Worm (Caenorhabditis elegans) whole organism, L3 larva: Measurements from ENCODE around the gene srd-28.

Source experiments
- ZK546.5 ChIP-seq: sonication (generic microtip); optimal IDR thresholded peaks from 2 replicates; lab custom pipeline; 2017; ENCODE audit warnings: missing biosample characterization, missing genetic modification characterization
- aly-2 ChIP-seq: fragments of 150-350 bp; optimal IDR thresholded peaks from 2 replicates; lab custom pipeline; 2014; ENCODE audit warnings: missing biosample characterization, missing genetic modification characterization
- ama-1 ChIP-seq: fragments of 150-350 bp; optimal IDR thresholded peaks from 2 replicates; lab custom pipeline; 2018
- ceh-16 ChIP-seq: sonication (generic microtip); optimal IDR thresholded peaks from 2 replicates; lab custom pipeline; 2017; ENCODE audit warnings: missing biosample characterization, missing genetic modification characterization
- ceh-28 ChIP-seq: fragments of 150-350 bp; optimal IDR thresholded peaks from 2 replicates; lab custom pipeline; 2014; ENCODE audit warnings: missing biosample characterization, missing genetic modification reagents, missing genetic modification characterization
- ceh-82 ChIP-seq: fragments of 150-350 bp; optimal IDR thresholded peaks from 2 replicates; lab custom pipeline; 2014; ENCODE audit warnings: missing biosample characterization, missing genetic modification characterization
- ceh-9 ChIP-seq: sonication (generic microtip); optimal IDR thresholded peaks from 2 replicates; lab custom pipeline; 2018; ENCODE audit warnings: missing biosample characterization, missing genetic modification characterization
- daf-12 ChIP-seq: fragments of 150-350 bp; optimal IDR thresholded peaks from 2 replicates; lab custom pipeline; 2014; ENCODE audit warnings: missing biosample characterization, missing genetic modification reagents, missing genetic modification characterization
- elt-1 ChIP-seq: fragments of 150-350 bp; optimal IDR thresholded peaks from 2 replicates; lab custom pipeline; 2014; ENCODE audit warnings: missing biosample characterization, missing genetic modification characterization
- elt-2 ChIP-seq: sonication (generic microtip); optimal IDR thresholded peaks from 2 replicates; lab custom pipeline; 2016; ENCODE audit warnings: missing genetic modification reagents, mild to moderate bottlenecking, missing genetic modification characterization, missing compliant biosample characterization
- elt-3 ChIP-seq, 3 experiments: fragments of 150-350 bp in 1 of 3; sonication (generic microtip) in 2 of 3; optimal IDR thresholded peaks; 2 replicates in 2 of 3; 4 replicates in 1 of 3; lab custom pipeline; 2014 to 2017; ENCODE audit warnings: missing biosample characterization in 3 of 3, missing genetic modification characterization in 3 of 3
- eor-1 ChIP-seq, 2 experiments: fragments of 150-350 bp; optimal IDR thresholded peaks; 2 replicates each; lab custom pipeline; 2014 to 2018; ENCODE audit warnings: missing biosample characterization in 2 of 2, missing genetic modification characterization in 2 of 2
- fkh-10 ChIP-seq: sonication (generic microtip); optimal IDR thresholded peaks from 2 replicates; lab custom pipeline; 2017; ENCODE audit warnings: missing biosample characterization, missing genetic modification reagents, missing genetic modification characterization
- fkh-2 ChIP-seq: fragments of 150-350 bp; optimal IDR thresholded peaks from 2 replicates; lab custom pipeline; 2014; ENCODE audit warnings: missing biosample characterization, missing genetic modification reagents, missing genetic modification characterization
- fos-1 ChIP-seq: fragments of 150-350 bp; optimal IDR thresholded peaks from 2 replicates; lab custom pipeline; 2014; ENCODE audit warnings: missing biosample characterization, missing genetic modification characterization
- hmg-11 ChIP-seq: sonication (generic microtip); optimal IDR thresholded peaks from 2 replicates; lab custom pipeline; 2016; ENCODE audit warnings: missing genetic modification characterization, missing compliant biosample characterization
- jun-1 ChIP-seq: fragments of 150-350 bp; optimal IDR thresholded peaks from 2 replicates; lab custom pipeline; 2014; ENCODE audit warnings: missing biosample characterization, missing genetic modification reagents, missing genetic modification characterization
- lin-15B ChIP-seq: fragments of 150-350 bp; optimal IDR thresholded peaks from 2 replicates; lab custom pipeline; 2014; ENCODE audit warnings: missing biosample characterization, missing genetic modification characterization
- lin-39 ChIP-seq: fragments of 150-350 bp; optimal IDR thresholded peaks from 2 replicates; lab custom pipeline; 2018; ENCODE audit warnings: missing biosample characterization, missing genetic modification reagents, missing genetic modification characterization
- lsy-12 ChIP-seq: sonication (generic microtip); optimal IDR thresholded peaks from 2 replicates; lab custom pipeline; 2016; ENCODE audit warnings: mild to moderate bottlenecking, missing genetic modification characterization, missing compliant biosample characterization
- mdl-1 ChIP-seq: fragments of 150-350 bp; optimal IDR thresholded peaks from 2 replicates; lab custom pipeline; 2014; ENCODE audit warnings: missing biosample characterization, missing genetic modification characterization
- nfya-1 ChIP-seq: sonication (generic microtip); optimal IDR thresholded peaks from 2 replicates; lab custom pipeline; 2017; ENCODE audit warnings: missing genetic modification characterization, mild to moderate bottlenecking, missing compliant biosample characterization, antibody characterized with exemption, moderate library complexity; ENCODE audit not compliant: insufficient read depth
- nhr-11 ChIP-seq: fragments of 150-350 bp; optimal IDR thresholded peaks from 2 replicates; lab custom pipeline; 2014; ENCODE audit warnings: missing biosample characterization, missing genetic modification characterization
- nhr-12 ChIP-seq: fragments of 150-350 bp; optimal IDR thresholded peaks from 2 replicates; lab custom pipeline; 2014; ENCODE audit warnings: missing biosample characterization, missing genetic modification characterization
- nhr-237 ChIP-seq: fragments of 150-350 bp; optimal IDR thresholded peaks from 2 replicates; lab custom pipeline; 2014; ENCODE audit warnings: missing biosample characterization, missing genetic modification characterization
- nhr-28 ChIP-seq: fragments of 150-350 bp; optimal IDR thresholded peaks from 2 replicates; lab custom pipeline; 2014; ENCODE audit warnings: missing biosample characterization, missing genetic modification characterization
- nhr-43 ChIP-seq: sonication (generic microtip); optimal IDR thresholded peaks from 2 replicates; lab custom pipeline; 2016; ENCODE audit warnings: mild to moderate bottlenecking, missing genetic modification characterization, missing compliant biosample characterization; ENCODE audit not compliant: poor library complexity, severe bottlenecking
- nhr-67 ChIP-seq: fragments of 150-350 bp; optimal IDR thresholded peaks from 2 replicates; lab custom pipeline; 2014; ENCODE audit warnings: missing biosample characterization, missing genetic modification characterization
- nhr-76 ChIP-seq: fragments of 150-350 bp; sonication (generic microtip); optimal IDR thresholded peaks from 5 replicates; lab custom pipeline; 2014; ENCODE audit warnings: missing biosample characterization, missing genetic modification characterization
- nhr-77 ChIP-seq: fragments of 150-350 bp; optimal IDR thresholded peaks from 2 replicates; lab custom pipeline; 2014; ENCODE audit warnings: missing biosample characterization, missing genetic modification characterization
- pha-4 ChIP-seq: fragments of 150-350 bp; optimal IDR thresholded peaks from 2 replicates; lab custom pipeline; 2014; ENCODE audit warnings: missing biosample characterization, missing genetic modification reagents, missing genetic modification characterization
- pqm-1 ChIP-seq: fragments of 150-350 bp; optimal IDR thresholded peaks from 2 replicates; lab custom pipeline; 2017; ENCODE audit warnings: missing biosample characterization, missing genetic modification characterization, inconsistent platforms
- sea-2 ChIP-seq: fragments of 150-350 bp; sonication (generic microtip); optimal IDR thresholded peaks from 4 replicates; lab custom pipeline; 2014; ENCODE audit warnings: missing biosample characterization, missing genetic modification reagents, missing genetic modification characterization
- skn-1 ChIP-seq: fragments of 150-350 bp; optimal IDR thresholded peaks from 2 replicates; lab custom pipeline; 2014; ENCODE audit warnings: missing biosample characterization, missing genetic modification characterization
- snpc-4 ChIP-seq: fragments of 150-350 bp; optimal IDR thresholded peaks from 2 replicates; lab custom pipeline; 2014; ENCODE audit warnings: missing biosample characterization, missing genetic modification characterization
- unc-62 ChIP-seq: fragments of 150-350 bp; sonication (generic microtip); optimal IDR thresholded peaks from 4 replicates; lab custom pipeline; 2014; ENCODE audit warnings: missing biosample characterization, missing genetic modification reagents, missing genetic modification characterization
- ztf-11 ChIP-seq: fragments of 150-350 bp; optimal IDR thresholded peaks from 2 replicates; lab custom pipeline; 2014; ENCODE audit warnings: missing biosample characterization, missing genetic modification characterization
- ztf-4 ChIP-seq: fragments of 150-350 bp; optimal IDR thresholded peaks from 2 replicates; lab custom pipeline; 2014; ENCODE audit warnings: missing biosample characterization, missing genetic modification characterization

Gene srd-28

ce11 chrV:15235661-15236060 is 14.7 kb upstream of the srd-28 start, which contains the start of gene nhr-164:
Gene nhr-164 (minus strand): TSS chrV:15235761.
- TF ChIP-seq elt-2 (tag; lab: Kevin White, UChicago) (no peak), jun-1 (tag; lab: Kevin White, UChicago) (no peak), fkh-10 (no peak), lin-39 (no peak), ama-1 (no peak), ceh-28 (tag; lab: Kevin White, UChicago) (no peak), eor-1 (tag; optimal IDR thresholded peaks at IDR 0.05; lab: Kevin White, UChicago) (no peak), pha-4 (tag; lab: Kevin White, UChicago) (no peak), nhr-28 (tag; lab: Kevin White, UChicago) (no peak), unc-62 (GFP tag; lab: Kevin White, UChicago) (no peak), elt-1 (tag; lab: Kevin White, UChicago) (no peak), aly-2 (tag; lab: Kevin White, UChicago) (no peak), mdl-1 (tag; lab: Kevin White, UChicago) (no peak), nhr-11 (tag; lab: Kevin White, UChicago) (no peak), fos-1 (tag; lab: Kevin White, UChicago) (no peak), lsy-12 (no peak), skn-1 (no peak), nhr-43 (no peak)

- TF ChIP-seq ceh-9 (tag; lab: Kevin White, UChicago) (no peak), nhr-28 (tag; lab: Kevin White, UChicago) (no peak), lin-39 (no peak), elt-2 (tag; lab: Kevin White, UChicago) (no peak), ceh-16 (tag; lab: Kevin White, UChicago) (no peak), ZK546.5 (tag; lab: Kevin White, UChicago) (no peak), pqm-1 (tag; lab: Kevin White, UChicago) (no peak), snpc-4 (tag; lab: Kevin White, UChicago) (no peak), nhr-43 (no peak), fkh-2 (tag; lab: Kevin White, UChicago) (no peak), nhr-67 (tag; lab: Kevin White, UChicago) (no peak), nhr-77 (tag; lab: Kevin White, UChicago) (no peak), eor-1 (tag; optimal IDR thresholded peaks at IDR 0.05; lab: Kevin White, UChicago) (no peak), ztf-11 (tag; lab: Kevin White, UChicago) (no peak), ama-1 (no peak), jun-1 (tag; lab: Kevin White, UChicago) (no peak), nhr-12 (tag; lab: Kevin White, UChicago) (no peak), lin-15B (tag; lab: Kevin White, UChicago) (no peak), nhr-237 (tag; lab: Kevin White, UChicago) (no peak)
Measured at ce11 chrV:15238552-15238951, 11.9 kb upstream of the srd-28 start, which contains the start of gene srw-12. Gene srw-12 (minus strand): TSS chrV:15238652.

ce11 chrV:15240215-15240614 is 10.2 kb upstream of the srd-28 start, which contains the start of gene srw-11:
Gene srw-11 (minus strand): TSS chrV:15240315.
- TF ChIP-seq ceh-82 (tag; lab: Kevin White, UChicago) = no peak
- no peak for TF ChIP-seq hmg-11 (tag; lab: Kevin White, UChicago)
- TF ChIP-seq nhr-76 (tag; lab: Kevin White, UChicago) = no peak
- no peak for TF ChIP-seq ztf-4 (tag; lab: Kevin White, UChicago)
- no peak for TF ChIP-seq ceh-9 (tag; lab: Kevin White, UChicago)
- TF ChIP-seq ztf-11 (tag; lab: Kevin White, UChicago) = no peak
- TF ChIP-seq elt-1 (tag; lab: Kevin White, UChicago) = no peak
- TF ChIP-seq nfya-1 (tag; lab: Kevin White, UChicago) = no peak
- TF ChIP-seq sea-2 = no peak
- TF ChIP-seq daf-12 (tag; lab: Kevin White, UChicago) = no peak

ce11 chrV:15241259-15241658 is 9.1 kb upstream of the srd-28 start, which contains the start of gene chil-12:
Gene chil-12 (plus strand): TSS chrV:15241559.
- no peak for TF ChIP-seq mdl-1 (tag; lab: Kevin White, UChicago)
- TF ChIP-seq lin-15B (tag; lab: Kevin White, UChicago) = no peak
- TF ChIP-seq ztf-4 (tag; lab: Kevin White, UChicago) = no peak
- TF ChIP-seq ZK546.5 (tag; lab: Kevin White, UChicago) = no peak
- TF ChIP-seq ztf-11 (tag; lab: Kevin White, UChicago) = no peak
- no peak for TF ChIP-seq lin-39
- TF ChIP-seq elt-1 (tag; lab: Kevin White, UChicago) = no peak
- TF ChIP-seq elt-3 (tag; optimal IDR thresholded peaks at IDR 0.05; lab: Kevin White, UChicago) = no peak
- no peak for TF ChIP-seq nhr-237 (tag; lab: Kevin White, UChicago)
